Worm (Caenorhabditis elegans) whole organism, mixed stage, embryonic: ENCODE data around the gene Y57G11C.46.

Experiments used
- bed-3 ChIP-seq: fragments of 200-800 bp; sonication (Bioruptor generic); optimal IDR thresholded peaks from 3 replicates; lab custom pipeline; 2018; ENCODE audit warnings: mild to moderate bottlenecking, missing genetic modification characterization, moderate library complexity, missing compliant biosample characterization
- ceh-43 ChIP-seq: fragments of 200-800 bp; sonication (Bioruptor generic); optimal IDR thresholded peaks from 2 replicates; lab custom pipeline; 2018; ENCODE audit warnings: mild to moderate bottlenecking, missing genetic modification characterization, moderate library complexity, missing compliant biosample characterization
- elt-3 ChIP-seq: fragments of 150-350 bp; optimal IDR thresholded peaks from 2 replicates; lab custom pipeline; 2014; ENCODE audit warnings: missing biosample characterization, missing genetic modification characterization
- lsy-2 ChIP-seq: fragments of 150-350 bp; optimal IDR thresholded peaks from 2 replicates; lab custom pipeline; 2014; ENCODE audit warnings: missing biosample characterization, missing genetic modification characterization
- mab-5 ChIP-seq: fragments of 150-350 bp; optimal IDR thresholded peaks from 2 replicates; lab custom pipeline; 2014; ENCODE audit warnings: missing biosample characterization, missing genetic modification characterization
- nhr-237 ChIP-seq: fragments of 150-350 bp; optimal IDR thresholded peaks from 2 replicates; lab custom pipeline; 2014; ENCODE audit warnings: missing biosample characterization, missing genetic modification characterization
- nhr-28 ChIP-seq: fragments of 150-350 bp; optimal IDR thresholded peaks from 2 replicates; lab custom pipeline; 2014; ENCODE audit warnings: missing biosample characterization, missing genetic modification characterization
- nhr-76 ChIP-seq: sonication (generic microtip); optimal IDR thresholded peaks from 2 replicates; lab custom pipeline; 2017; ENCODE audit warnings: missing biosample characterization, missing genetic modification characterization
- snpc-4 ChIP-seq: fragments of 150-350 bp; optimal IDR thresholded peaks from 2 replicates; lab custom pipeline; 2014; ENCODE audit warnings: missing biosample characterization, missing genetic modification characterization
- sptf-1 ChIP-seq: sonication (generic microtip); optimal IDR thresholded peaks from 2 replicates; lab custom pipeline; 2017; ENCODE audit warnings: mild to moderate bottlenecking, missing genetic modification characterization, moderate library complexity, missing compliant biosample characterization
- tbx-8 ChIP-seq: fragments of 200-800 bp; sonication (Bioruptor generic); optimal IDR thresholded peaks from 2 replicates; lab custom pipeline; 2018; ENCODE audit warnings: mild to moderate bottlenecking, missing genetic modification characterization, moderate library complexity, missing compliant biosample characterization
- unc-62 ChIP-seq: fragments of 150-350 bp; optimal IDR thresholded peaks from 2 replicates; lab custom pipeline; 2014; ENCODE audit warnings: missing biosample characterization, missing genetic modification reagents, missing genetic modification characterization
- zip-8 ChIP-seq: fragments of 150-350 bp; optimal IDR thresholded peaks from 2 replicates; lab custom pipeline; 2014; ENCODE audit warnings: missing biosample characterization, missing genetic modification characterization
- ztf-11 ChIP-seq: fragments of 150-350 bp; optimal IDR thresholded peaks from 2 replicates; lab custom pipeline; 2014; ENCODE audit warnings: missing biosample characterization, missing genetic modification characterization

ce11 chrIV:14825379-14825778 lies 9.2 kb upstream of the Y57G11C.46 start, which contains the start of gene rps-18:
- TF ChIP-seq zip-8 (tag; lab: Kevin White, UChicago): no peak
- TF ChIP-seq elt-3 (tag; lab: Kevin White, UChicago): no peak
- TF ChIP-seq unc-62 (GFP tag; lab: Kevin White, UChicago): no peak
- TF ChIP-seq nhr-28 (tag; lab: Kevin White, UChicago): no peak
- no peak for TF ChIP-seq nhr-237
- TF ChIP-seq mab-5: no peak
- TF ChIP-seq sptf-1 (tag; lab: Kevin White, UChicago): no peak
- TF ChIP-seq lsy-2: no peak
- TF ChIP-seq ztf-11 (tag; lab: Kevin White, UChicago): no peak
- TF ChIP-seq tbx-8 (GFP tag; lab: Kevin White, UChicago): no peak
- no peak for TF ChIP-seq snpc-4 (tag; lab: Kevin White, UChicago)
- no peak for TF ChIP-seq ceh-43 (GFP tag; lab: Kevin White, UChicago)
- no peak for TF ChIP-seq nhr-76 (tag; lab: Kevin White, UChicago)
- TF ChIP-seq bed-3 (GFP tag; lab: Kevin White, UChicago): no peak
